Fruit fly (Drosophila melanogaster): ENCODE results near the gene CG14440.
A peak's percentile ranks its signal among the peaks of the same experiment; 100 is the strongest.

CG14440 gene

DNA sequence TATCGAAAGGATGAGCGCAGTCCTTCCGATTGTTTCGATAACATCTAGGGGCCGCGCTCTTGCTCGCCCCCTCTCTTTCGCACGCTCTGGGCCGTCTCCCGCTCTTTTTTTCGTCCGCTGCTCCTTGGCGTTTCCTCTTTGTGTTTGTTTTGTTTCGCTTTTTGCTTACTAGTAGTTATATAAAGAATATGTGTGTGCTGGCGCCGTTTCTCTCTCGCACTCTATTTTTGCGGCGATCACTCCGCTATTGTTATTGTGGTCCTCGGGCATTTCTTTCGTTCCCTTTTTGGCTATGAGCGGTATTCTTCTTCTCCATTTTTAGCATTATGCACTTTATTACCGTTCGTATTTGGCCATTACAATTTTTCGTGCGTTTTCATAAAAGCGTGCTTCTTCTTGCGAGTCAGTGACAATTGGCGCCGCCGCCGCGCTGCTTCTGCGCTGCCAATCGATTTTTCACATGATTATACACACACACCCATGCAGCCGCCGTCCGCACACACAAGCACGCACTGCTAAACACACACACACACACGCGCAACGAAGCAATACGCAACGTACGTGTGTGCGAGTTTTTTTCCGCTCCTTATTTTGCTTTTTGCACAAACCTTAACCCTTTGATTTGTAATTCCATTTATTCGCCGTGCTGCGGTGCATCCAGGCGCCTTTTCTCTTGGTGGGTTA is 4.1 kb downstream of the CG14440 start:
- TF ChIP-seq usp (GFP tag; optimal IDR thresholded peaks at IDR 0.05) = no peak
- TF ChIP-seq Dll (optimal IDR thresholded peaks at IDR 0.05) = peak; percentile 75
- TF ChIP-seq CG8478 (optimal IDR thresholded peaks at IDR 0.05) = peak; percentile 41

DNA sequence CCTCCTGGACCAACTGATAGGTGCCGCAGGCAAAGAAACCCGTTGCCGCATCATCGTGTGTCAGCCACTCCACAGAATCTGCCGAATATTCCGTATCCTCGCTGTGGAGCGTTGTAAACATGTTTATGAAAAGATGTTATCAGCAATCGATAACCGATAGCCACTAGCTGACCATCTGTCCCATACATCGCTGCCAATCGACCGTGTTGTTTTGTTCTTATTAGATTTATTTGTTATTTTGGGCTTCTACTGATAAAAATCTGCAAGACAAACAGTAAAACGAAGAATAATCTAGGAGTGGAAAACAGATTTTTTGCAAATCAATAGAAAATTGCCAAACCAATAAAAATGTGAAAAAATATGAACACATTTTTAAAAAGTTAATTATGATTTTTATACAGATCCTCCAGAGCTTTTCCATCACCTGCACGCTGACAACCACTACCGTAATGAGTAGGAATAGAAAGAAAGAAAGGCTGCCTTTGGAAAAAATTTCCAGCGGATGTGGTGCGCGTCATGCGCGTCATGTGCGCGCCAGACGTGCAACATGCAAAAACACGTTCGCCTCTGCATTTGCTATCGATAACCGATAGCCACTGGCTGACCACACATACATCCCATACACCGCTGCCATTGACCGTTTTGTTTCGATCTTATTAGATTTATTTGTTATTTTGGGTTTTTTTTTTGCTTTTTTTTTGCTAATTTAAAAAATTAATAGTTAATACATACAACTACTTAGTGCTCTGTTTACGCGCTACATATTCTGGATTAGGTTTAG is 9.6 kb downstream of the CG14440 start, which contains the start of gene CG3184:
Gene CG3184 (minus strand): TSS at position 155 of the 781 bp plus-strand sequence.
- no peak for TF ChIP-seq CG8478 (optimal IDR thresholded peaks at IDR 0.05)
- TF ChIP-seq Dll (optimal IDR thresholded peaks at IDR 0.05) = no peak
- no peak for TF ChIP-seq usp (GFP tag; optimal IDR thresholded peaks at IDR 0.05)
- no peak for TF ChIP-seq psq (optimal IDR thresholded peaks at IDR 0.05)
- no peak for TF ChIP-seq EcR (GFP tag; optimal IDR thresholded peaks at IDR 0.05)
- TF ChIP-seq pan (optimal IDR thresholded peaks at IDR 0.05) = no peak

DNA sequence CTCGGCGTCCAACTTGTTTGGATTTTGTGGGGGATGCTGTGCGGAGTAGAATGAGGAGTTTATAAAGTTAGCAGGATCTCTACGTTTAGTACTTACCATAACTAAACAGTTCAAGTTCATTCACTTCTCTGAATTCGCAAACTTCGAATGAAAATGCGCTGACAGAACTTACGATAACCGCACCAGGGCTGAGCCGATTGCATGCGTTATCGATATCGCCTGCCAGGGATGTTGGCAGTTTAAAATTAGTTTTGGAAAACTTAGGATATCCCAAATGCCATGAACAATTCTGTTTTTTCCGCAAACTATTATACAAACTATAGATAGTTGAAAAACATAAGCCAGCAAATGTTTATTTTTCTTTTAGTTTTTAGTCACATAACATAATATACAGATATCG is 11.1 kb downstream of the CG14440 start, which contains the start of gene CG44303:
Gene CG44303 (minus strand): TSS at position 154 of the 400 bp plus-strand sequence.
- TF ChIP-seq pan (optimal IDR thresholded peaks at IDR 0.05) (no peak), EcR (GFP tag; optimal IDR thresholded peaks at IDR 0.05) (no peak), psq (optimal IDR thresholded peaks at IDR 0.05) (no peak), usp (GFP tag; optimal IDR thresholded peaks at IDR 0.05) (no peak), CG8478 (optimal IDR thresholded peaks at IDR 0.05) (no peak), Dll (optimal IDR thresholded peaks at IDR 0.05) (no peak)

DNA sequence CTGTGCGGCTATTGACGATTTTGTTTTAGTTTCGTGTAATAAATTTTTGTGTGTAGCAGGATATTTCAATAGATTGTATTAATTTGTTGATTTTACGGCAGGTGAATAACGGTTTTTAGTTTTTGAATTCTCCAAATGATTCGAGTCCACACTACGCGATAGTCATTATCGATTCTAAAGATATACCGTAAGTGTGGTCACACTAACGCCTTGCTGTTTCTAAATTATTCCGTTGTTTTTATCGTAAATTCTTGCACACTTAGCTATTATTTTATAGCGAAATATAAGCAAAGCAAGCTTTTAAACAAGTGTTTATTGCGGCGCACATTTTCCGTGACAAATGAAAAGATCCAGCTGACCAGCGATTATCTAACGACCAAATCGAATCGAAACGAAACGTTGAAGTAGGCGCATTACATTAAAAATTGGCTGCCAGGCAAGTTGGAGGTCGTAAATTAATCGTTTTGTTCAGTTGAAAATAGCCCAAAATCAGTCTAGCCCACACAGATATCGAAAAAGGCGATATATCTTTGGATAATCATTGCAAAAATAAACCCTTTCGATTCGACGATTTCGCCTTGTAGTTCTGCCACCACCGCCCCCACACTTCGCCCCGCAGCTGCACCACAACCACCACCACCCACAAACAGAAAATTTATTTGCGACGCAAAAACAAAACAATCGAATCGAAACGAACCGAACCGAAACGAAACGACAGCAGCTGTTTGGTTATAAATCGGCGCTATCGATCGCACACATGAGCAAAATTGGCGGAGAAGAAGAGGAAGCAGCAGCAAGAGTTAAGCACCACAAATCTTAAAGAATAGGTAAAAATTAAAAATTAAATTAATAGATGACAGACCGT is 14.5 kb downstream of the CG14440 start, which contains the start of gene Pink1:
Gene Pink1 (plus strand): TSS at position 164 of the 865 bp plus-strand sequence.
- TF ChIP-seq EcR (GFP tag; optimal IDR thresholded peaks at IDR 0.05) (no peak), CG8478 (optimal IDR thresholded peaks at IDR 0.05) (no peak), pan (optimal IDR thresholded peaks at IDR 0.05) (no peak), Dll (optimal IDR thresholded peaks at IDR 0.05) (no peak), psq (optimal IDR thresholded peaks at IDR 0.05) (no peak), usp (GFP tag; optimal IDR thresholded peaks at IDR 0.05) (no peak)

DNA sequence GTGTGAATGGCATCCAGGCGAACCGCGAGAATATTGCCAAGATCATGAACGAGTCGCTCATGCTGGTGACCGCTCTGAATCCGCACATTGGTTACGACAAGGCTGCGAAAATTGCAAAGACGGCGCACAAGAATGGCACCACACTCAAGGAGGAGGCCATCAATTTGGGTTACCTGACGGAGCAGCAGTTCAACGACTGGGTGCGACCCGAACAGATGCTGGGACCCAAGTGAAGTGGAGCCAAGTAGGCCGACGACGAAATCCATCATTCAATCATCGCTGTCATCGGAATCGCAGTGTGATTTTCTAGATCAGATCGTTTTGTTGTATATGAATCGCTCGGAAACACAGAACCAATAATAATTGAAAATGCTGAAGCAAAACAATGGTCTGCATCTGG is 16.9 kb downstream of the CG14440 start, which contains the start of gene Fum2:
Gene Fum2 (plus strand): TSS at position 301 of the 400 bp plus-strand sequence.
- no peak for TF ChIP-seq EcR (GFP tag; optimal IDR thresholded peaks at IDR 0.05)

DNA sequence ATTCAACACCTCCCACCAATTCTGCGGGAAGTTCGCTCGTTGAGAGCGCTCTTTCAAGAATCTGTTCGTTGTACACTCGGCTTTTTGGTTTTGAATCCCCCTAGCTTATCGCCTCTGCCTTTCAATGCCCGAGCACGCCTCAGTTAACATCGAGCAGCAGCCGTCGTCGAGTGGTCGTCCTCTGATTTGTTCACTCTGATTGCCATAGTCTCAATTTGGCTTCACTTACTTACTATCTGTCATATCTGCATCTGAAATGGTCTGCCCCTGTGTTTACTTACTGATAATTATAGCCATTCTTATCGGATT is 18.9 kb downstream of the CG14440 start:
- TF ChIP-seq usp (GFP tag; optimal IDR thresholded peaks at IDR 0.05) (no peak), Dll (optimal IDR thresholded peaks at IDR 0.05) (peak; percentile 16), pan (optimal IDR thresholded peaks at IDR 0.05) (no peak), psq (optimal IDR thresholded peaks at IDR 0.05) (no peak)

DNA sequence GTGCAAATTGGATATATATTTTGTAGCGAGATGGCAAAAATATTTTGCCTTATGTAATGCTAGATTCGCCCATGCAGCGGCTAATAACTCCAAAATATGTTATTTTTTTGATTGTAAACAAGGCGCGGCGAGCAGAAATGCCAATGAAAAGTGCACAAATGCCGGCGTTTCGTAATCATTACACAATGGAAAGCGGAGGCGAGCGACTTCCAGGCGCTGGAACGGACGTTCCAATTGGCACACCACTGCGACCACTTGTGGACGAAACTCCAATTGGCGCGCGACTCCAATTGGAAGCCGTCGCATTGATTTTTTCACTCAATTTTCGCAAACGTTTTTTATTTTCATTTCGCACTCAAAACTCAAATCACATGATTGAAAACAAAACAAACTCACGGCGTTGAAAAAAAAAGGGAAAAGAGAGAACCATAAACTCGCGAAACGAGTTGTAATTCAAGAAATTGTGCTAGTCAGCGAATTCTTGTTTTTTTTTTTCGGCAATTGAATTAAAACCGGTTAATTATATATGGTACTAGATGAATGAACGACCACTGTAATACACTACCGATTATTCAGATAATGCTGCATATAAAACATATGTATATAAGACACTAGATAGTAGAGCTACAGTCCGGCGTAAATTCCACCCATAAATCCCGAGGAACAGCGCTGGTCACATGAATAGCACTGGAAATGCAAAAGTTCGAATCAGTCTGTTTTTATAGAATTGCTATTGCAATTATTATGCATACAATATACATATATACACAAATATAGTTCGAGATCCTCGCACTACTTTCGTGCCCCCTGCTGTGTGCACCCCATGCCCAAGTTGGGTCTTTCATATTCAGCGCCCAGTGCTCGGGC is 19.5 kb downstream of the CG14440 start, which contains the start of gene ND-ASHI:
Gene ND-ASHI (minus strand): TSS at position 484 of the 867 bp plus-strand sequence.
- no peak for TF ChIP-seq EcR (GFP tag; optimal IDR thresholded peaks at IDR 0.05)
- TF ChIP-seq psq (optimal IDR thresholded peaks at IDR 0.05) = no peak
- no peak for TF ChIP-seq pan (optimal IDR thresholded peaks at IDR 0.05)
- TF ChIP-seq CG8478 (optimal IDR thresholded peaks at IDR 0.05) = no peak
- no peak for TF ChIP-seq usp (GFP tag; optimal IDR thresholded peaks at IDR 0.05)
- no peak for TF ChIP-seq Dll (optimal IDR thresholded peaks at IDR 0.05)

DNA sequence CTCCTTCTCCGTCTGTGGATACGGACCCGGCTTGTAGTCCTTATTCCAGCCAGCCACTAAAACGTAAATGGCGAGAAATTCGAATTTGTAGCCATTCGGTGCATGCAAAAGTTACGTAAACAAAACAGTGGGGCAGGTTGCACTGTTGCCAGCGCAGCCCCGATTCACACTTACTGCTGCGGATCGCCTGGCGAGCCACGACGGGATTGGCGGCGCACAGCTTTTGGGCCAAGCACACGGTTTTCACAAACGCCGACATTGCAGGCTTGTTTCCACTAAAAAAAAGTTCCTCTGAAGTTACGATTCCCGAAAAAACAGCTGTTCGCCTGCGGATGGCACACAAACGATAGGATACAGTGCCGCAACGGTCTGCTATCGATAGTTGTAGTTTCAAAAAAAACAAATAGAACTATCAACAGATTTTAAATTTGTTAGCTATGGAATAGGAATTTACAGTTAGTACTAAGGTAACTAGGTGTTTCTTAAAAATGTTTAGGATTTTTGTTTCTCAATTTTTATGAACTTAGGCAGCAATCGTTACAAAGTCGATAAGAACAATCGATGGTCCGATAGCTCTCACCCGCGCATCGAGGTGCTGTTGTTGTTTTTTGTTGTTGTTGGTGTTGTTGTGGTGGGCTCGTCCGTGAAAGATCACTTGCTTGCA is 20.4 kb downstream of the CG14440 start, which contains the start of gene Fum1:
Gene Fum1 (plus strand): TSS at position 599 of the 664 bp plus-strand sequence.
- TF ChIP-seq CG8478 (optimal IDR thresholded peaks at IDR 0.05) (no peak), Dll (optimal IDR thresholded peaks at IDR 0.05) (no peak), EcR (GFP tag; optimal IDR thresholded peaks at IDR 0.05) (no peak), psq (optimal IDR thresholded peaks at IDR 0.05) (no peak), pan (optimal IDR thresholded peaks at IDR 0.05) (no peak), usp (GFP tag; optimal IDR thresholded peaks at IDR 0.05) (no peak)

DNA sequence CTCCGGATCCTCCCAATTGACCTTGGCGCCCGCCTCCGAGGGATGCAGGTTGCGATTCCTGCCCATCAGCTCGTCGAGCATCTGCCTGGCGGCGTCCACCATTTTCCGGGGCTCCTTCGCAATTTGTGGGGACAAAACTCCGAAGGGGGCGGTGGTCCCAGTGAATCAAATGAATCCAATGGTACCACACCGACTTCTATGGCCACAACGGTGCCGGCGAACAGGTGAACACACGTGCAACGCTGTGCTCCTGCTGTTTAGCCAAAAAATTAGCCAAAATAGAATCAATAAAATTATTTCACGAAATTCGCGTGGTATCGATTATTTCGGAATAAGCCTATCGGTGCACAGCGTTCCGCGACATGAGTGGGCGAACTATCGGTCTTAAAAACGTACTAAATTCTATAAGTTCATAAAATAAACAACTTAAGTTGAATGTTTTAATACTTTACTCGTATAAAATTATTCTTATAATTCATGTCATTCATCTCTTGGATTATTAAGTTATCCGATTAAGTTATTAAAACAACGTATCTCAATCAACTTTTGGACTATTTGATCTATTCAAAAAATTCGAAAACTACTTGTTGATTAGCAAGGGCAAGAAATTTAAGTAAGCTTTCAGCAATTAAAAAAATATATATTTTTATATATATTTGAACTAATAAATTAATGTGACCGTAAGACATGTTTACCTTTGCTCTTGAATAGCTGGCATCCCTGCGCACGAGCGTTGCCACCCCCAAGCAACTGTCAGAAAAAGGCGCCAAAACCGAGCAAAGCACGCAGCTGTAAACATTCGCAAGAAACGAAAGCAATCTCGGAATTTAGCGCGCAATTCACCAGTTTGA is 24.5 kb downstream of the CG14440 start, which contains the start of the genes CG3198 and Mcm6:
Gene CG3198 (minus strand): TSS at position 337 of the 851 bp plus-strand sequence.
Gene Mcm6 (plus strand): TSS at position 751 of the 851 bp plus-strand sequence.
- TF ChIP-seq EcR (GFP tag; optimal IDR thresholded peaks at IDR 0.05) (no peak), Dll (optimal IDR thresholded peaks at IDR 0.05) (no peak), usp (GFP tag; optimal IDR thresholded peaks at IDR 0.05) (no peak), pan (optimal IDR thresholded peaks at IDR 0.05) (no peak), psq (optimal IDR thresholded peaks at IDR 0.05) (no peak), CG8478 (optimal IDR thresholded peaks at IDR 0.05) (no peak)

DNA sequence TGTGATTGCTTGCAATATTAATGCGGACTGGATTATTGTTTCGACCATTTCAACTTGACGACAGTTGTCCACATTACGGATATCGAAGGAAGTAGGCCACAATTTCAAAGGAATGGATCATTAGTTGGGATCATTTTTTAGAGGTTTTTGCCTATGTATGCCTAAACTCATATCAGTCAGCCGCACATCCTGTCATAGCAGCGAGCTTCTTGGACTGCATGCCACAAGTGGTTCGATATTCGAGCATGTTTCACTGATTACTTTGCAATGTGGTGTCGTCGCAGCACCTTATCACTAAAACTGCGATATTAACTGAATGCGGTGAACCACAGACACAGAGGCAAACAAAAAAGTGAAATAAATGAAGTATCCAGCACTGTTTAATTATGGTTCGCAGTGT is 34.4 kb downstream of the CG14440 start:
- TF ChIP-seq psq (optimal IDR thresholded peaks at IDR 0.05) (no peak), pan (optimal IDR thresholded peaks at IDR 0.05) (no peak)
